Fruit fly (Drosophila melanogaster) whole organism, embryonic: ENCODE data around the gene LanB2.

Experiments
- Atf6 ChIP-seq: fragments of 200-800 bp; sonication (Bioruptor generic); IDR thresholded peaks from 2 replicates; pipeline ENCODE4 v1.3.6; 2022; ENCODE audit warnings: missing biosample characterization, missing genetic modification characterization
- CG11247 ChIP-seq: fragments of 200-800 bp; sonication (Bioruptor generic); IDR thresholded peaks from 2 replicates; pipeline ENCODE4 v1.3.6; 2022; ENCODE audit warnings: missing biosample characterization, missing genetic modification characterization
- CG12219 ChIP-seq: fragments of 200-800 bp; sonication (Bioruptor generic); optimal IDR thresholded peaks from 3 replicates; lab custom pipeline; 2018; ENCODE audit warnings: missing biosample characterization, mild to moderate bottlenecking, missing genetic modification characterization
- CG15479 ChIP-seq: fragments of 200-800 bp; sonication (Bioruptor generic); optimal IDR thresholded peaks from 3 replicates; lab custom pipeline; 2019; ENCODE audit warnings: missing biosample characterization, mild to moderate bottlenecking, missing genetic modification characterization, moderate library complexity
- CG2116 ChIP-seq: fragments of 200-800 bp; sonication (Bioruptor generic); optimal IDR thresholded peaks from 3 replicates; lab custom pipeline; 2018; ENCODE audit warnings: missing biosample characterization, mild to moderate bottlenecking, missing genetic modification characterization
- CG2129 ChIP-seq: fragments of 200-800 bp; sonication (Bioruptor generic); IDR thresholded peaks from 2 replicates; pipeline ENCODE4 v1.3.6; 2022; ENCODE audit warnings: missing biosample characterization, missing genetic modification characterization; ENCODE audit not compliant: partially characterized antibody
- CG30403 ChIP-seq: fragments of 200-800 bp; sonication (Bioruptor generic); optimal IDR thresholded peaks from 3 replicates; lab custom pipeline; 2016; ENCODE audit warnings: missing biosample characterization, missing genetic modification characterization
- CG3281 ChIP-seq: fragments of 200-800 bp; sonication (Bioruptor generic); optimal IDR thresholded peaks from 3 replicates; lab custom pipeline; 2017; ENCODE audit warnings: missing biosample characterization, mild to moderate bottlenecking, missing genetic modification characterization
- CG43689 ChIP-seq: fragments of 200-800 bp; sonication (Bioruptor generic); IDR thresholded peaks from 2 replicates; pipeline ENCODE4 v1.3.6; 2022; ENCODE audit warnings: missing biosample characterization, missing genetic modification characterization
- CG6272 ChIP-seq: fragments of 200-800 bp; sonication (Bioruptor generic); IDR thresholded peaks from 2 replicates; pipeline ENCODE4 v1.3.6; 2022; ENCODE audit warnings: missing biosample characterization, missing genetic modification characterization
- CG8281 ChIP-seq: fragments of 200-800 bp; sonication (Bioruptor generic); optimal IDR thresholded peaks from 2 replicates; lab custom pipeline; 2018; ENCODE audit warnings: missing biosample characterization, mild to moderate bottlenecking, missing genetic modification characterization, moderate library complexity
- CG9727 ChIP-seq: fragments of 200-800 bp; sonication (Bioruptor generic); optimal IDR thresholded peaks from 3 replicates; lab custom pipeline; 2017; ENCODE audit warnings: missing biosample characterization, mild to moderate bottlenecking, missing genetic modification characterization
- CHES-1-like ChIP-seq: fragments of 200-800 bp; sonication (Bioruptor generic); optimal IDR thresholded peaks from 2 replicates; lab custom pipeline; 2016; ENCODE audit warnings: missing biosample characterization, missing genetic modification characterization
- Dad ChIP-seq: fragments of 200-800 bp; sonication (Bioruptor generic); optimal IDR thresholded peaks from 3 replicates; lab custom pipeline; 2016; ENCODE audit warnings: missing biosample characterization, missing genetic modification characterization
- Deaf1 ChIP-seq: fragments of 200-800 bp; optimal IDR thresholded peaks from 3 replicates; lab custom pipeline; 2019; ENCODE audit warnings: missing biosample characterization, mild to moderate bottlenecking, missing genetic modification characterization, moderate library complexity
- Doc3 ChIP-seq: fragments of 200-800 bp; sonication (Bioruptor generic); IDR thresholded peaks from 3 replicates; pipeline ENCODE4 v1.3.6; 2022; ENCODE audit warnings: missing biosample characterization, missing genetic modification characterization; ENCODE audit not compliant: partially characterized antibody
- E2f2 ChIP-seq: fragments of 200-800 bp; sonication (Bioruptor generic); IDR thresholded peaks from 2 replicates; pipeline ENCODE4 v1.3.6; 2022; ENCODE audit warnings: missing biosample characterization, missing genetic modification characterization
- Eip74EF ChIP-seq, 2 experiments: fragments of 200-800 bp in 1 of 2; fragments of >200 bp in 1 of 2; sonication (Bioruptor generic) in 1 of 2; optimal IDR thresholded peaks; 2 replicates each; lab custom pipeline; 2017 to 2019; ENCODE audit warnings: missing biosample characterization in 2 of 2, missing genetic modification characterization in 2 of 2, mild to moderate bottlenecking in 1 of 2, moderate library complexity in 1 of 2
- HLH54F ChIP-seq: fragments of 200-800 bp; sonication (Bioruptor generic); optimal IDR thresholded peaks from 3 replicates; lab custom pipeline; 2016; ENCODE audit warnings: missing biosample characterization, missing genetic modification characterization
- Hand ChIP-seq: fragments of 200-800 bp; sonication (Bioruptor generic); optimal IDR thresholded peaks from 2 replicates; lab custom pipeline; 2017; ENCODE audit warnings: mild to moderate bottlenecking, missing biosample characterization, missing genetic modification reagents, missing genetic modification characterization
- Lpt ChIP-seq: fragments of >200 bp; optimal IDR thresholded peaks from 2 replicates; lab custom pipeline; 2018; ENCODE audit warnings: missing biosample characterization, missing genetic modification characterization
- NC2α ChIP-seq: fragments of 200-800 bp; sonication (Bioruptor generic); optimal IDR thresholded peaks from 2 replicates; lab custom pipeline; 2016; ENCODE audit warnings: missing biosample characterization, missing genetic modification characterization
- Opbp ChIP-seq: fragments of 200-800 bp; sonication (Bioruptor generic); IDR thresholded peaks from 3 replicates; pipeline ENCODE4 v1.3.6; 2022; ENCODE audit warnings: missing biosample characterization, missing genetic modification characterization; ENCODE audit not compliant: partially characterized antibody
- PHDP ChIP-seq: fragments of 200-800 bp; sonication (Bioruptor generic); optimal IDR thresholded peaks from 3 replicates; lab custom pipeline; 2018; ENCODE audit warnings: missing biosample characterization, mild to moderate bottlenecking, missing genetic modification characterization, moderate library complexity
- Rfx ChIP-seq: fragments of 200-800 bp; sonication (Bioruptor generic); IDR thresholded peaks from 2 replicates; pipeline ENCODE4 v1.3.6; 2022; ENCODE audit warnings: missing biosample characterization, missing genetic modification characterization
- br ChIP-seq: fragments of >200 bp; optimal IDR thresholded peaks from 2 replicates; lab custom pipeline; 2017
- da ChIP-seq: fragments of 200-800 bp; sonication (Bioruptor generic); optimal IDR thresholded peaks from 2 replicates; lab custom pipeline; 2016; ENCODE audit warnings: missing biosample characterization, missing genetic modification characterization
- dmrt11E ChIP-seq: fragments of 200-800 bp; sonication (Bioruptor generic); optimal IDR thresholded peaks from 3 replicates; lab custom pipeline; 2018; ENCODE audit warnings: missing biosample characterization, mild to moderate bottlenecking, missing genetic modification characterization, moderate library complexity
- exex ChIP-seq: fragments of 200-800 bp; sonication (Bioruptor generic); optimal IDR thresholded peaks from 4 replicates; lab custom pipeline; 2018; ENCODE audit warnings: missing biosample characterization, mild to moderate bottlenecking, missing genetic modification characterization, moderate library complexity
- fd64A ChIP-seq: fragments of 200-800 bp; sonication (Bioruptor generic); optimal IDR thresholded peaks from 3 replicates; lab custom pipeline; 2018; ENCODE audit warnings: missing biosample characterization, mild to moderate bottlenecking, missing genetic modification characterization
- gsb-n ChIP-seq: fragments of 200-800 bp; sonication (Bioruptor generic); optimal IDR thresholded peaks from 3 replicates; lab custom pipeline; 2018; ENCODE audit warnings: missing biosample characterization, mild to moderate bottlenecking, missing genetic modification characterization
- jigr1 ChIP-seq: fragments of 200-800 bp; sonication (Bioruptor generic); IDR thresholded peaks from 3 replicates; pipeline ENCODE4 v1.3.6; 2022; ENCODE audit warnings: missing biosample characterization, missing genetic modification characterization
- kah ChIP-seq: fragments of 200-800 bp; sonication (Bioruptor generic); optimal IDR thresholded peaks from 2 replicates; lab custom pipeline; 2018; ENCODE audit warnings: missing biosample characterization, mild to moderate bottlenecking, missing genetic modification characterization
- ken ChIP-seq: fragments of 200-800 bp; sonication (Bioruptor generic); IDR thresholded peaks from 3 replicates; pipeline ENCODE4 v1.3.6; 2022; ENCODE audit warnings: missing biosample characterization, missing genetic modification characterization
- lab ChIP-seq: fragments of 200-800 bp; sonication (Bioruptor generic); optimal IDR thresholded peaks from 3 replicates; lab custom pipeline; 2017; ENCODE audit warnings: missing biosample characterization, missing genetic modification characterization, mild to moderate bottlenecking, moderate library complexity, missing genetic modification reagents
- mirr ChIP-seq: fragments of 200-800 bp; sonication (Bioruptor generic); optimal IDR thresholded peaks from 3 replicates; lab custom pipeline; 2018; ENCODE audit warnings: missing biosample characterization, mild to moderate bottlenecking, missing genetic modification characterization
- odd ChIP-seq: fragments of 200-800 bp; sonication (Bioruptor generic); optimal IDR thresholded peaks from 2 replicates; lab custom pipeline; 2017; ENCODE audit warnings: missing biosample characterization, mild to moderate bottlenecking, missing genetic modification characterization
- org-1 ChIP-seq: fragments of 200-800 bp; sonication (Bioruptor generic); optimal IDR thresholded peaks from 2 replicates; lab custom pipeline; 2017; ENCODE audit warnings: missing biosample characterization, missing genetic modification characterization
- pita ChIP-seq: fragments of 200-800 bp; sonication (Bioruptor generic); optimal IDR thresholded peaks from 2 replicates; lab custom pipeline; 2017; ENCODE audit warnings: missing biosample characterization, mild to moderate bottlenecking, missing genetic modification characterization
- sd ChIP-seq: fragments of 200-800 bp; sonication (Bioruptor generic); optimal IDR thresholded peaks from 3 replicates; lab custom pipeline; 2018; ENCODE audit warnings: missing biosample characterization, mild to moderate bottlenecking, missing genetic modification characterization, moderate library complexity
- slbo ChIP-seq: fragments of 200-800 bp; sonication (Bioruptor generic); IDR thresholded peaks from 2 replicates; pipeline ENCODE4 v1.3.6; 2022; ENCODE audit warnings: missing biosample characterization, missing genetic modification characterization
- sob ChIP-seq: fragments of 200-800 bp; sonication (Bioruptor generic); IDR thresholded peaks from 2 replicates; pipeline ENCODE4 v1.3.6; 2022; ENCODE audit warnings: missing biosample characterization, missing genetic modification characterization
- sug ChIP-seq: fragments of 200-800 bp; optimal IDR thresholded peaks from 2 replicates; lab custom pipeline; 2019; ENCODE audit warnings: missing biosample characterization, mild to moderate bottlenecking, missing genetic modification characterization, moderate library complexity
- tin ChIP-seq: fragments of 200-800 bp; sonication (Bioruptor generic); optimal IDR thresholded peaks from 3 replicates; lab custom pipeline; 2016; ENCODE audit warnings: missing biosample characterization, missing genetic modification characterization
- toy ChIP-seq: fragments of 200-800 bp; sonication (Bioruptor generic); IDR thresholded peaks from 2 replicates; pipeline ENCODE4 v1.3.6; 2022; ENCODE audit warnings: missing biosample characterization, missing genetic modification characterization
- ttk ChIP-seq: fragments of 200-800 bp; sonication (Bioruptor generic); IDR thresholded peaks from 2 replicates; pipeline ENCODE4 v2.1.2; 2022; ENCODE audit warnings: missing biosample characterization, missing genetic modification characterization
- unc-4 ChIP-seq: fragments of 200-800 bp; sonication (Bioruptor generic); IDR thresholded peaks from 2 replicates; pipeline ENCODE4 v1.3.6; 2022; ENCODE audit warnings: missing biosample characterization, missing genetic modification characterization; ENCODE audit not compliant: partially characterized antibody
- vvl ChIP-seq: fragments of 200-800 bp; sonication (Bioruptor generic); IDR thresholded peaks from 2 replicates; pipeline ENCODE4 v1.3.6; 2022; ENCODE audit warnings: missing biosample characterization, missing genetic modification characterization
- zen ChIP-seq: fragments of 200-800 bp; sonication (Bioruptor generic); optimal IDR thresholded peaks from 3 replicates; lab custom pipeline; 2018; ENCODE audit warnings: missing biosample characterization, mild to moderate bottlenecking, missing genetic modification characterization, moderate library complexity

LanB2 gene

DNA sequence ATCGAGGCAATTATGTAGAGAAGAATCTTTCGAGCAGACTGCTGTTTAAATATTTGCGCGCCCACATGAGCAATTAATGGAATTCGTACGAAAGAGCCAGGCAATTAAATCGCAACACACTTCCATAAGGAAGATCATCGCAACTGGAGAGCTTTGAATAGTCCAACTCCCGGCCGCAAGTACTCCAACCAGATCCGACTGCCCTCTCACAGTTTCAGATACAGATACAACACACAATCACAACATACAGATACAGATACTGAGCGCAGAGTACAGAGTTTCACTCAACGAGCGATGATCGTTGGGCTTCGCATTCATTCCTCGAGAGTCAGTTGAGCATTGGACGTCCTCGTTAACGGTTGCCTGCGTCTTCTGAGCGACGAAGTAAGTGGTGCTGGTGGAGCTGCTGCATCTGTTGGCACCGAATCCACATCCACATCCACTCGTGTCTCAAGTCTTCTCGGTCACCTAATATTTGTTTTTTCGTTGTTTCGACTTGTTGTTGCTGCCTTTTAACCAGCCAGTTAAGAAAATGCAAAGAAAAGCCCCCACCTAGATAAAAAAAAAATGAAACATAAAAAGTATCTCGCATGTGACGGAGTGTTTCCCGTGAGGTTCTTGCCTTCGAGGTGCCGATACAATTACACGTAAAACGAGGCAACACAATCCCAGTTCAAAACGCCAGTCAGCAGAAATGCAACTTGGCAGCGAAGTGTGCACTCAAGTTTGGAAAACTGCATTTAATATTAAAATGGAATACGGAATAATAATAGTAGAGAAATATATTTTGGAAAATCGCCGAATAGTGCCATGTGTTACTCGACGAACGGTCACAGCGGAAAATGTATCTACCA is at the start of gene LanB2 (continued):
- TF ChIP-seq mirr (GFP tag; lab: Kevin White, UChicago) = peak; percentile 43
- peak; percentile 45 for TF ChIP-seq Hand (GFP tag; lab: Kevin White, UChicago)
- TF ChIP-seq CG11247 = no peak
- peak; percentile 3 for TF ChIP-seq CG2116 (GFP tag; lab: Kevin White, UChicago)
- TF ChIP-seq dmrt11E (tag; lab: Kevin White, UChicago) = no peak
- no peak for TF ChIP-seq CG12219 (GFP tag; lab: Kevin White, UChicago)
- TF ChIP-seq gsb-n (tag; lab: Kevin White, UChicago) = no peak
- TF ChIP-seq Lpt (GFP tag; lab: Kevin White, UChicago) = no peak
- no peak for TF ChIP-seq CG43689 (GFP tag; lab: Robert Waterston, UW)
- TF ChIP-seq exex = no peak
- TF ChIP-seq Opbp (GFP tag; lab: Robert Waterston, UW) = peak; percentile 61; the same call in 2 of the 3 replicates
- no peak for TF ChIP-seq ttk
- TF ChIP-seq ken = no peak
- TF ChIP-seq org-1 (GFP tag; lab: Kevin White, UChicago) = peak; percentile 17
- no peak for TF ChIP-seq kah
- no peak for TF ChIP-seq NC2α (GFP tag; lab: Kevin White, UChicago)
- TF ChIP-seq pita (GFP tag; lab: Kevin White, UChicago) = no peak
- peak; percentile 87 for TF ChIP-seq Deaf1 (tag; lab: Kevin White, UChicago)
- no peak for TF ChIP-seq unc-4 (GFP tag; lab: Robert Waterston, UW)
- TF ChIP-seq jigr1 = no peak
- peak; percentile 6 for TF ChIP-seq CG9727 (GFP tag; lab: Kevin White, UChicago)
- TF ChIP-seq vvl (GFP tag; lab: Robert Waterston, UW) = 0 out of 2 replicates have a peak, but pooled peaks have one; percentile 29
- TF ChIP-seq E2f2 (GFP tag; lab: Robert Waterston, UW) = no peak
- no peak for TF ChIP-seq br
- peak; percentile 35 for TF ChIP-seq odd (GFP tag; lab: Kevin White, UChicago)
- TF ChIP-seq Dad (GFP tag; lab: Kevin White, UChicago) = no peak
- TF ChIP-seq CG2129 = no peak
- TF ChIP-seq fd64A (GFP tag; lab: Kevin White, UChicago) = peak; percentile 29
- peak; percentile 32 for TF ChIP-seq sug (tag; lab: Kevin White, UChicago)
- TF ChIP-seq Rfx (GFP tag; lab: Robert Waterston, UW) = no peak
- no peak for TF ChIP-seq slbo
- TF ChIP-seq CG30403 (GFP tag; lab: Kevin White, UChicago) = no peak
- peak; percentile 35; the same call in 1 of the 2 replicates for TF ChIP-seq sob (GFP tag; lab: Robert Waterston, UW)
- TF ChIP-seq CG3281 = peak; percentile 41
- TF ChIP-seq PHDP (tag; lab: Kevin White, UChicago) = peak; percentile 24
- no peak for TF ChIP-seq CHES-1-like (GFP tag; lab: Kevin White, UChicago)
- TF ChIP-seq zen (tag; lab: Kevin White, UChicago) = no peak
- TF ChIP-seq Eip74EF (GFP tag; optimal IDR thresholded peaks at IDR 0.05; lab: Kevin White, UChicago) = no peak
- TF ChIP-seq CG6272 (GFP tag; lab: Robert Waterston, UW) = no peak
- TF ChIP-seq tin (GFP tag; lab: Kevin White, UChicago) = no peak
- peak; percentile 46; the same call in 1 of the 2 replicates for TF ChIP-seq Atf6 (GFP tag; lab: Robert Waterston, UW)
- TF ChIP-seq Doc3 (GFP tag; lab: Robert Waterston, UW) = no peak
- TF ChIP-seq lab (GFP tag; lab: Kevin White, UChicago) = peak; percentile 49
- no peak for TF ChIP-seq da (GFP tag; lab: Kevin White, UChicago)
- TF ChIP-seq toy (GFP tag; lab: Robert Waterston, UW) = no peak
- no peak for TF ChIP-seq CG8281 (tag; lab: Kevin White, UChicago)
- TF ChIP-seq sd = peak; percentile 45
- peak; percentile 58 for TF ChIP-seq CG15479 (GFP tag; lab: Kevin White, UChicago)
- no peak for TF ChIP-seq HLH54F (GFP tag; lab: Kevin White, UChicago)
